Worm (Caenorhabditis elegans): ENCODE measurements around the gene W01H2.2.

W01H2.2 gene

ce11 chrX:4216894-4217293, 1.4 kb downstream of the W01H2.2 start, which contains the start of the genes F20B6.10 and hpk-1:
TSS of gene F20B6.10 (minus strand) at chrX:4217196.
TSS of gene hpk-1 (minus strand) at chrX:4217290.
- no peak for TF ChIP-seq ceh-90 (tag; optimal IDR thresholded peaks at IDR 0.05)

ce11 chrX:4215500-4216107, 2.7 kb downstream of the W01H2.2 start:
- TF ChIP-seq ama-1 (optimal IDR thresholded peaks at IDR 0.05) (no peak), elt-3 (tag; optimal IDR thresholded peaks at IDR 0.05) (peak in 1 of 6 experiments; percentile 53), efl-1 (optimal IDR thresholded peaks at IDR 0.05) (no peak), efl-1 (GFP tag; optimal IDR thresholded peaks at IDR 0.05 in 1 of 2) (peak in 1 of 2 experiments; percentile 42), mab-9 (GFP tag; IDR thresholded peaks at IDR 0.05) (no peak), zip-4 (GFP tag; optimal IDR thresholded peaks at IDR 0.05) (no peak), nhr-90 (tag; optimal IDR thresholded peaks at IDR 0.05; ENCODE audit: poor library complexity) (peak; percentile 32), nhr-19 (GFP tag; conservative IDR thresholded peaks at IDR 0.05) (no peak), xbp-1 (tag; optimal IDR thresholded peaks at IDR 0.05) (no peak), pag-3 (tag; optimal IDR thresholded peaks at IDR 0.05; ENCODE audit: borderline replicate concordance, insufficient read depth) (no peak), lir-3 (tag; optimal IDR thresholded peaks at IDR 0.05; ENCODE audit: poor library complexity) (no peak), nhr-71 (tag; optimal IDR thresholded peaks at IDR 0.05) (peak; percentile 11), nhr-76 (tag; optimal IDR thresholded peaks at IDR 0.05) (no peak), lin-14 (GFP tag; optimal IDR thresholded peaks at IDR 0.05) (peak; percentile 33), fkh-8 (tag; optimal IDR thresholded peaks at IDR 0.05) (no peak), egl-27 (tag; optimal IDR thresholded peaks at IDR 0.05) (no peak), pax-3 (tag; optimal IDR thresholded peaks at IDR 0.05) (no peak), blmp-1 (tag; optimal IDR thresholded peaks at IDR 0.05) (peak; percentile 19), lin-15B (tag; optimal IDR thresholded peaks at IDR 0.05) (no peak), dsc-1 (tag; optimal IDR thresholded peaks at IDR 0.05) (no peak), nhr-85 (tag) (no peak), nhr-20 (tag; optimal IDR thresholded peaks at IDR 0.05) (peak; percentile 31), C16A3.4 (tag; optimal IDR thresholded peaks at IDR 0.05) (no peak), ceh-8 (GFP tag; optimal IDR thresholded peaks at IDR 0.05) (no peak), hlh-4 (tag; optimal IDR thresholded peaks at IDR 0.05) (no peak), elt-2 (tag; optimal IDR thresholded peaks at IDR 0.05) (peak; percentile 52), nhr-28 (tag; optimal IDR thresholded peaks at IDR 0.05) (no peak), nhr-77 (tag; optimal IDR thresholded peaks at IDR 0.05) (no peak)

ce11 chrX:4214643-4215042, 3.6 kb downstream of the W01H2.2 start:
- TF ChIP-seq rnt-1 (tag; optimal IDR thresholded peaks at IDR 0.05): peak; percentile 65
- no peak for TF ChIP-seq ceh-8 (GFP tag; optimal IDR thresholded peaks at IDR 0.05)
- no peak for TF ChIP-seq C04F5.9 (tag; optimal IDR thresholded peaks at IDR 0.05)
- peak; percentile 24 for TF ChIP-seq xbp-1 (tag; optimal IDR thresholded peaks at IDR 0.05)
- TF ChIP-seq lin-14 (GFP tag; optimal IDR thresholded peaks at IDR 0.05): peak; percentile 59
- TF ChIP-seq nhr-20 (tag; optimal IDR thresholded peaks at IDR 0.05): peak; percentile 5
- TF ChIP-seq nhr-47 (tag; optimal IDR thresholded peaks at IDR 0.05): peak; percentile 23
- peak in 1 of 2 experiments; percentile 24 for TF ChIP-seq efl-1 (optimal IDR thresholded peaks at IDR 0.05)
- peak in 1 of 2 experiments; percentile 84 for TF ChIP-seq efl-1 (GFP tag; optimal IDR thresholded peaks at IDR 0.05 in 1 of 2)
- peak; percentile 44 for TF ChIP-seq skn-1 (tag; optimal IDR thresholded peaks at IDR 0.05)
- TF ChIP-seq nhr-71 (tag; optimal IDR thresholded peaks at IDR 0.05): peak; percentile 12
- TF ChIP-seq sox-4 (tag; optimal IDR thresholded peaks at IDR 0.05): no peak
- peak; percentile 2 for TF ChIP-seq snu-23 (GFP tag; optimal IDR thresholded peaks at IDR 0.05)
- TF ChIP-seq nhr-12 (tag; optimal IDR thresholded peaks at IDR 0.05): no peak
- no peak for TF ChIP-seq aha-1 (tag; optimal IDR thresholded peaks at IDR 0.05)
- TF ChIP-seq unc-130 (tag; optimal IDR thresholded peaks at IDR 0.05): no peak
- TF ChIP-seq elt-2 (tag; optimal IDR thresholded peaks at IDR 0.05): no peak
- TF ChIP-seq mep-1 (tag; optimal IDR thresholded peaks at IDR 0.05): peak; percentile 28
- TF ChIP-seq snpc-4 (tag; optimal IDR thresholded peaks at IDR 0.05): peak; percentile 9
- peak; percentile 80 for TF ChIP-seq zip-4 (GFP tag; optimal IDR thresholded peaks at IDR 0.05)
- TF ChIP-seq swsn-7 (tag; optimal IDR thresholded peaks at IDR 0.05): peak; percentile 5
